Worm (Caenorhabditis elegans) whole organism, midembryonic: ENCODE data around the gene luc-7L3.

Source experiments
- cog-1 ChIP-seq: sonication (generic microtip); optimal IDR thresholded peaks from 2 replicates; lab custom pipeline; 2016; ENCODE audit warnings: missing genetic modification characterization, missing compliant biosample characterization
- med-1 ChIP-seq: sonication (generic microtip); optimal IDR thresholded peaks from 2 replicates; lab custom pipeline; 2017; ENCODE audit warnings: missing genetic modification characterization, mild to moderate bottlenecking, missing compliant biosample characterization, antibody characterized with exemption, missing genetic modification reagents; ENCODE audit not compliant: insufficient read depth

DNA sequence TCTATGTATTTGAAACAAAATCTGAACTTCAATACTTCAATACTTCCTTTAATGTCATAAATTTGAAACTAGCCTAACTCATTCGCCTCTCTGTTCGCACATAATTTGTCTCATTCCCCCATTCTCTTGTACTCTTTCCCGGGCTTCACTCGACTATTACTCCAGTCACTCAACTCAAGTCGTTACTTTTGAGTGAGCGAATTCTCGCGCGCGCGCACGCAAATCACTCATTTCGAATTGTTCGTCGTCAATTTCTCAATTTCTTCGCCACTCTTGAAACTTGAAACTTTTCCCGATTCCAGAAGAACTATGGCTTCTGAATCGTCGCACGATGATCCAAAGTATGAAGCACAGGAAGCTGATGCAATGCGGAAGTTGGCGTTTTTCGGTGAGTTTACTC lies 6.4 kb upstream of the luc-7L3 start, which contains the start of gene col-68:
- TF ChIP-seq cog-1 (tag; lab: Kevin White, UChicago) (no peak), med-1 (GFP tag; lab: Kevin White, UChicago) (no peak)
